Fruit fly (Drosophila melanogaster): ENCODE results near the gene dco.

The dco gene

DNA sequence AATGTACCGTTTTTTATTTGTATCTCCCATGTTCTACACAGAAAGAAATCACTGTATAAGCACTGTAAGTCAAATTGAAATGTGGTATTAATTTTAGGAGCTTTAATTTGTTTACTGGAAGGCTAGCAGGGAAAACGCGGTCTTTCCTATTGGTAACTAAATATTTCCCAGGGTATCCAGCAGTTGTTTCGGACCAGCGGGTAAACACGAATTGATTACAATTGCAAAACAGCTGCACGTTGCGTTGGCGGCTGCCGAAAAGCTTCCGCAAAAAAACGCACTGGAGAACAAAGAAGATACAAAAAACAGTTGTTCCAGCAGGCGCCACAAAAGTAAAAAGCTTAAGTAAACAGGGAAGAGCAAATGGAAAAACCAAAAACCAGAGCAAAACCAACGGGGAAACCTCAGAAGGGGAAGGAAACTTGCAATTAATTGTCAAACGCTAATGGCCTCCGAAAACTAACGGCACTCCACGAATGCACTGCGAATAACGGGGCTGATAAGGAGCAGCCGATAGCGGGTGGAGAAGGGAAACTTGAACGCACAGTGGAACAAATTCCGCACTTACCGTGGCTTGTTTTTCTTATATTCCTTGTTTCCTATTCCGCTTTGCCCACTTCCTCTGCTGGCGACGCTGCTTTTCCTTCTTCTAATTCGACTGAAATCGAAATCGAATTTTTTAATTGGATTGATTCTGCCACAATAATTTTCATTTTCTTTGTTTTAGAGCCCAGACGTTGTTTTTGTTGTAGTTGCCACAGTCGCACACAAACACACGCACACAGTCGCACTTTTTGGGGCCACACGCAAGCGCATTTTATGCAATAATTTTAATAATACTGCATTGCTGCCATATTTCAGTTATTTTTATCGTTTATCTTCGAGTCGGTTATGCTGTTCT, 953 bp downstream of the dco start (continued):
- TF ChIP-seq CG4424 (GFP tag; optimal IDR thresholded peaks at IDR 0.05): peak; percentile 17
- peak in 1 of 2 experiments; percentile 9 for TF ChIP-seq chif (GFP tag; optimal IDR thresholded peaks at IDR 0.05)
- peak; percentile 31 for TF ChIP-seq CG8089 (GFP tag; optimal IDR thresholded peaks at IDR 0.05)
- TF ChIP-seq cad (GFP tag; optimal IDR thresholded peaks at IDR 0.05): no peak
- peak; percentile 9 to 64 for TF ChIP-seq eve (GFP tag; optimal IDR thresholded peaks at IDR 0.05)
- TF ChIP-seq CG17328 (GFP tag; IDR thresholded peaks at IDR 0.05): peak; percentile 49
- no peak for TF ChIP-seq CG3838 (GFP tag; optimal IDR thresholded peaks at IDR 0.05)
- TF ChIP-seq ro (GFP tag; IDR thresholded peaks at IDR 0.05): no peak
- TF ChIP-seq Dip2 (GFP tag; IDR thresholded peaks at IDR 0.05): no peak
- TF ChIP-seq Poxn (GFP tag; IDR thresholded peaks at IDR 0.05): no peak
- peak; percentile 55 for TF ChIP-seq mam (GFP tag; optimal IDR thresholded peaks at IDR 0.05)
- peak; percentile 20 for TF ChIP-seq Hsf (GFP tag; optimal IDR thresholded peaks at IDR 0.05)
- no peak for TF ChIP-seq CG15479 (GFP tag; optimal IDR thresholded peaks at IDR 0.05)
- TF ChIP-seq CG2889 (GFP tag; IDR thresholded peaks at IDR 0.05): 0 out of 3 replicates have a peak, but pooled peaks have one; percentile 7
- no peak for TF ChIP-seq gcm (GFP tag; optimal IDR thresholded peaks at IDR 0.05)
- no peak for TF ChIP-seq kay (GFP tag; optimal IDR thresholded peaks at IDR 0.05)
- TF ChIP-seq jumu (GFP tag; optimal IDR thresholded peaks at IDR 0.05): no peak
- no peak for TF ChIP-seq CG42726 (GFP tag; IDR thresholded peaks at IDR 0.05; ENCODE audit: partially characterized antibody)
- no peak for TF ChIP-seq Lim3 (GFP tag; IDR thresholded peaks at IDR 0.05)
- no peak for TF ChIP-seq unc-4 (GFP tag; IDR thresholded peaks at IDR 0.05; ENCODE audit: partially characterized antibody)
- TF ChIP-seq CG18476 (GFP tag; optimal IDR thresholded peaks at IDR 0.05): no peak
- no peak for TF ChIP-seq CG11560 (tag; IDR thresholded peaks at IDR 0.05)
- TF ChIP-seq caup (GFP tag; optimal IDR thresholded peaks at IDR 0.05; ENCODE audit: severe bottlenecking): no peak
- peak; percentile 30; the same call in 1 of the 2 replicates for TF ChIP-seq slbo (GFP tag; IDR thresholded peaks at IDR 0.05)
- TF ChIP-seq Usf (GFP tag; optimal IDR thresholded peaks at IDR 0.05): no peak
- TF ChIP-seq CG6683 (GFP tag; optimal IDR thresholded peaks at IDR 0.05): no peak
- no peak for TF ChIP-seq CG31388 (GFP tag; optimal IDR thresholded peaks at IDR 0.05)
- no peak for TF ChIP-seq Mes4 (GFP tag; optimal IDR thresholded peaks at IDR 0.05)
- TF ChIP-seq CG10147 (GFP tag; optimal IDR thresholded peaks at IDR 0.05): no peak
- peak; percentile 43 for TF ChIP-seq Oli (tag; optimal IDR thresholded peaks at IDR 0.05)
- TF ChIP-seq z (GFP tag; IDR thresholded peaks at IDR 0.05): no peak
- TF ChIP-seq hb (GFP tag; IDR thresholded peaks at IDR 0.05; ENCODE audit: partially characterized antibody): no peak
- no peak for TF ChIP-seq Fer3 (tag; optimal IDR thresholded peaks at IDR 0.05)
- no peak for TF ChIP-seq mirr (GFP tag; optimal IDR thresholded peaks at IDR 0.05)
- TF ChIP-seq CG17829 (tag; optimal IDR thresholded peaks at IDR 0.05): peak; percentile 4
- TF ChIP-seq dimm (GFP tag; IDR thresholded peaks at IDR 0.05): 0 out of 2 replicates have a peak, but pooled peaks have one; percentile 17
- peak; percentile 37; the same call in 1 of the 2 replicates for TF ChIP-seq CG14441 (GFP tag; IDR thresholded peaks at IDR 0.05)
- peak; percentile 18 to 59 for TF ChIP-seq Hr51 (GFP tag; optimal IDR thresholded peaks at IDR 0.05)
- TF ChIP-seq CG14050 (GFP tag; IDR thresholded peaks at IDR 0.05): peak; percentile 38; the same call in 2 of the 3 replicates
- no peak for TF ChIP-seq CG14667 (GFP tag; IDR thresholded peaks at IDR 0.05)
- no peak for TF ChIP-seq ash1 (GFP tag; optimal IDR thresholded peaks at IDR 0.05)
- TF ChIP-seq CG2678 (tag; optimal IDR thresholded peaks at IDR 0.05): peak; percentile 40
- no peak for TF ChIP-seq fd64A (GFP tag; optimal IDR thresholded peaks at IDR 0.05)
- TF ChIP-seq tup (GFP tag; optimal IDR thresholded peaks at IDR 0.05): peak; percentile 40
- TF ChIP-seq bab2 (GFP tag; optimal IDR thresholded peaks at IDR 0.05): no peak
- no peak for TF ChIP-seq Hey (tag; optimal IDR thresholded peaks at IDR 0.05)
- TF ChIP-seq dm (GFP tag; optimal IDR thresholded peaks at IDR 0.05): no peak
- no peak for TF ChIP-seq Adf1 (GFP tag; IDR thresholded peaks at IDR 0.05)
- TF ChIP-seq run (tag; optimal IDR thresholded peaks at IDR 0.05): no peak
